Worm (Caenorhabditis elegans) whole organism, L1 larva: ENCODE results near the gene fbxa-98.
"Not testable (repeated sequence)": the region's sequence is repeated elsewhere in the genome, so short reads cannot be mapped to it uniquely, and the experiment has no call there.

Source experiments
- C34B4.2 ChIP-seq: sonication (generic microtip); optimal IDR thresholded peaks from 2 replicates; lab custom pipeline; 2017; ENCODE audit warnings: mild to moderate bottlenecking, missing genetic modification characterization, missing compliant biosample characterization
- F16B12.6 ChIP-seq: fragments of 150-350 bp; optimal IDR thresholded peaks from 2 replicates; lab custom pipeline; 2014; ENCODE audit warnings: missing biosample characterization, missing genetic modification characterization
- Y116A8C.19 ChIP-seq: sonication (generic microtip); optimal IDR thresholded peaks from 2 replicates; lab custom pipeline; 2016; ENCODE audit warnings: missing compliant biosample characterization, missing genetic modification characterization, borderline replicate concordance
- aha-1 ChIP-seq: fragments of 150-350 bp; optimal IDR thresholded peaks from 2 replicates; lab custom pipeline; 2014; ENCODE audit warnings: missing biosample characterization, missing genetic modification characterization
- aly-2 ChIP-seq: fragments of 150-350 bp; optimal IDR thresholded peaks from 2 replicates; lab custom pipeline; 2014; ENCODE audit warnings: missing biosample characterization, missing genetic modification characterization
- ama-1 ChIP-seq: fragments of 150-350 bp; optimal IDR thresholded peaks from 2 replicates; lab custom pipeline; 2014
- ceh-63 ChIP-seq: fragments of 200-800 bp; sonication (Bioruptor generic); optimal IDR thresholded peaks from 2 replicates; lab custom pipeline; 2018; ENCODE audit warnings: mild to moderate bottlenecking, missing genetic modification characterization, missing compliant biosample characterization
- ces-1 ChIP-seq: fragments of 150-350 bp; optimal IDR thresholded peaks from 2 replicates; lab custom pipeline; 2014; ENCODE audit warnings: missing biosample characterization, missing genetic modification reagents, missing genetic modification characterization
- dpl-1 ChIP-seq, 3 experiments: fragments of 150-350 bp in 2 of 3; sonication (generic microtip) in 1 of 3; optimal IDR thresholded peaks; 2 replicates each; lab custom pipeline; 2014 to 2017; ENCODE audit warnings: missing biosample characterization in 3 of 3, missing genetic modification characterization in 3 of 3, missing genetic modification reagents in 3 of 3
- dsc-1 ChIP-seq: sonication (generic microtip); optimal IDR thresholded peaks from 2 replicates; lab custom pipeline; 2016; ENCODE audit warnings: mild to moderate bottlenecking, missing genetic modification characterization, missing compliant biosample characterization
- egl-13 ChIP-seq: sonication (generic microtip); optimal IDR thresholded peaks from 2 replicates; lab custom pipeline; 2016; ENCODE audit warnings: missing genotype, missing genetic modification reagents, missing genetic modification characterization, missing compliant biosample characterization
- egl-27 ChIP-seq, 2 experiments: fragments of 150-350 bp in 1 of 2; sonication (generic microtip); optimal IDR thresholded peaks; 3 replicates each; lab custom pipeline; 2017 to 2018; ENCODE audit warnings: missing biosample characterization in 2 of 2, missing genetic modification characterization in 2 of 2, missing genetic modification reagents in 2 of 2
- elt-2 ChIP-seq: sonication (generic microtip); optimal IDR thresholded peaks from 2 replicates; lab custom pipeline; 2016; ENCODE audit warnings: missing genetic modification characterization, mild to moderate bottlenecking, inconsistent platforms, missing compliant biosample characterization, missing genetic modification reagents
- ets-5 ChIP-seq: fragments of 200-800 bp; sonication (Bioruptor generic); IDR thresholded peaks from 2 replicates; pipeline ENCODE4 v1.3.6; 2022; ENCODE audit warnings: missing genetic modification characterization, missing compliant biosample characterization
- fos-1 ChIP-seq: fragments of 150-350 bp; optimal IDR thresholded peaks from 2 replicates; lab custom pipeline; 2014; ENCODE audit warnings: missing biosample characterization, missing genetic modification characterization
- hpl-2 ChIP-seq: fragments of 150-350 bp; optimal IDR thresholded peaks from 2 replicates; lab custom pipeline; 2014; ENCODE audit warnings: missing biosample characterization, missing genetic modification reagents, missing genetic modification characterization
- isw-1 ChIP-seq: fragments of 200-800 bp; sonication (Bioruptor generic); IDR thresholded peaks from 2 replicates; pipeline ENCODE4 v1.3.6; 2022; ENCODE audit warnings: missing genetic modification characterization, missing compliant biosample characterization
- lin-14 ChIP-seq: fragments of 200-800 bp; sonication (Bioruptor generic); optimal IDR thresholded peaks from 2 replicates; lab custom pipeline; 2018; ENCODE audit warnings: mild to moderate bottlenecking, missing genetic modification characterization, moderate library complexity, missing compliant biosample characterization
- lin-35 ChIP-seq, 2 experiments: fragments of 150-350 bp; optimal IDR thresholded peaks; 2 replicates each; lab custom pipeline; 2014; ENCODE audit warnings: missing biosample characterization in 2 of 2, missing genetic modification characterization in 2 of 2, missing genetic modification reagents in 2 of 2
- lsy-2 ChIP-seq, 2 experiments: fragments of 150-350 bp; optimal IDR thresholded peaks; 2 replicates each; lab custom pipeline; 2014; ENCODE audit warnings: missing biosample characterization in 2 of 2, missing genetic modification characterization in 2 of 2
- mab-9 ChIP-seq: fragments of 200-800 bp; sonication (Bioruptor generic); IDR thresholded peaks from 2 replicates; pipeline ENCODE4 v1.3.6; 2022; ENCODE audit warnings: missing genetic modification reagents, missing genetic modification characterization, missing compliant biosample characterization
- mef-2 ChIP-seq: fragments of 150-350 bp; optimal IDR thresholded peaks from 2 replicates; lab custom pipeline; 2014; ENCODE audit warnings: missing biosample characterization, missing genetic modification characterization
- mep-1 ChIP-seq: fragments of 150-350 bp; optimal IDR thresholded peaks from 2 replicates; lab custom pipeline; 2014; ENCODE audit warnings: missing biosample characterization, missing genetic modification characterization
- nhr-12 ChIP-seq: sonication (generic microtip); optimal IDR thresholded peaks from 2 replicates; lab custom pipeline; 2017; ENCODE audit warnings: missing biosample characterization, missing genetic modification characterization
- nhr-237 ChIP-seq: fragments of 150-350 bp; optimal IDR thresholded peaks from 2 replicates; lab custom pipeline; 2014; ENCODE audit warnings: missing biosample characterization, missing genetic modification characterization
- nhr-28 ChIP-seq: fragments of 150-350 bp; optimal IDR thresholded peaks from 2 replicates; lab custom pipeline; 2014; ENCODE audit warnings: missing biosample characterization, missing genetic modification characterization
- nhr-76 ChIP-seq: sonication (generic microtip); optimal IDR thresholded peaks from 2 replicates; lab custom pipeline; 2017; ENCODE audit warnings: missing biosample characterization, missing genetic modification characterization
- nhr-77 ChIP-seq: fragments of 150-350 bp; optimal IDR thresholded peaks from 2 replicates; lab custom pipeline; 2014; ENCODE audit warnings: missing biosample characterization, missing genetic modification characterization
- snpc-4 ChIP-seq: fragments of 150-350 bp; optimal IDR thresholded peaks from 2 replicates; lab custom pipeline; 2014; ENCODE audit warnings: missing biosample characterization, missing genetic modification characterization
- snu-23 ChIP-seq: sonication (generic microtip); optimal IDR thresholded peaks from 2 replicates; lab custom pipeline; 2016; ENCODE audit warnings: missing genetic modification characterization, missing compliant biosample characterization
- sptf-1 ChIP-seq: fragments of 150-350 bp; optimal IDR thresholded peaks from 2 replicates; lab custom pipeline; 2014; ENCODE audit warnings: missing biosample characterization, missing genetic modification characterization
- sup-37 ChIP-seq: fragments of 200-800 bp; sonication (Bioruptor generic); optimal IDR thresholded peaks from 2 replicates; lab custom pipeline; 2018; ENCODE audit warnings: mild to moderate bottlenecking, missing genetic modification characterization, missing compliant biosample characterization
- unc-62 ChIP-seq: fragments of 150-350 bp; optimal IDR thresholded peaks from 2 replicates; lab custom pipeline; 2014; ENCODE audit warnings: missing biosample characterization, missing genetic modification reagents, missing genetic modification characterization
- unc-98 ChIP-seq: fragments of 200-800 bp; sonication (Bioruptor generic); IDR thresholded peaks from 2 replicates; pipeline ENCODE4 v1.3.6; 2022; ENCODE audit warnings: missing genetic modification characterization, missing compliant biosample characterization
- vab-15 ChIP-seq: sonication (generic microtip); optimal IDR thresholded peaks from 2 replicates; lab custom pipeline; 2017; ENCODE audit warnings: missing genotype, mild to moderate bottlenecking, missing genetic modification characterization, missing compliant biosample characterization
- ztf-11 ChIP-seq, 2 experiments: sonication (generic microtip); optimal IDR thresholded peaks; 2 replicates each; lab custom pipeline; 2016 to 2017; ENCODE audit warnings: missing genetic modification characterization in 2 of 2, missing biosample characterization in 1 of 2, missing compliant biosample characterization in 1 of 2

Gene fbxa-98

DNA sequence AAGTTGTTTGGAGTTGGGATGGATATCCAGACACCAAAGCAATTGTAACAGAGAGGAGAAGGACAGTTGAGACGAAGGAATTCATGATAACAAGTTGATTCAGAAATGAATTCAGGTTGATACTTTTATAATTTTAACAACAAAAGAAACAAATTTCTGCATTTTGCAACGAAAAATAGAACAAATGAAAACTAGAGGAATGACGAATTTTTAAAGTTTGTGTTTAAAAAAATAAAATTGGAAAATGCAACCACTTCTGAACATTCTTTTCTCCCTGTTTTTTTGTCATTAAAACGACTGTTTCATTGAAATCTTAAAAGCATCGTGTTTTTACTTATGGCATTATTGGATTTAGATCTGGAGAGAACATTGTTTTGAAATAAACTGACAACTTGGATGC, 29.4 kb downstream of the fbxa-98 start, which contains the start of gene Y45F10C.2:
Gene Y45F10C.2 (minus strand): TSS at position 101 of the 400 bp plus-strand sequence.
- not testable (repeated sequence) for TF ChIP-seq ceh-63 (GFP tag; lab: Kevin White, UChicago); dsc-1 (tag; lab: Kevin White, UChicago); snpc-4

ce11 chrIV:13664090-13664489, 30.9 kb downstream of the fbxa-98 start, which contains the start of gene Y45F10C.4:
Gene Y45F10C.4, minus strand, starts transcription at chrIV:13664190.
- no peak for TF ChIP-seq lin-35 (GFP tag; optimal IDR thresholded peaks at IDR 0.05; lab: Kevin White, UChicago)
- TF ChIP-seq egl-27 (tag; optimal IDR thresholded peaks at IDR 0.05; lab: Kevin White, UChicago): no peak
- no peak for TF ChIP-seq mef-2 (tag; lab: Kevin White, UChicago)
- no peak for TF ChIP-seq nhr-12

- TF ChIP-seq sptf-1 (tag; lab: Kevin White, UChicago): no peak
- no peak for TF ChIP-seq dsc-1 (tag; lab: Kevin White, UChicago)
- TF ChIP-seq elt-2 (tag; lab: Kevin White, UChicago): no peak
- no peak for TF ChIP-seq nhr-237
- no peak for TF ChIP-seq nhr-28 (tag; lab: Kevin White, UChicago)
- no peak for TF ChIP-seq sup-37 (GFP tag; lab: Kevin White, UChicago)
- TF ChIP-seq F16B12.6 (tag; lab: Kevin White, UChicago): no peak
- no peak for TF ChIP-seq dpl-1 (GFP tag; optimal IDR thresholded peaks at IDR 0.05; lab: Kevin White, UChicago)
- no peak for TF ChIP-seq ama-1 (lab: Kevin White, UChicago)
- no peak for TF ChIP-seq lin-14 (GFP tag; lab: Kevin White, UChicago)
These were observed 31.9 kb downstream of the fbxa-98 start for ce11 chrIV:13665073-13665472.

DNA sequence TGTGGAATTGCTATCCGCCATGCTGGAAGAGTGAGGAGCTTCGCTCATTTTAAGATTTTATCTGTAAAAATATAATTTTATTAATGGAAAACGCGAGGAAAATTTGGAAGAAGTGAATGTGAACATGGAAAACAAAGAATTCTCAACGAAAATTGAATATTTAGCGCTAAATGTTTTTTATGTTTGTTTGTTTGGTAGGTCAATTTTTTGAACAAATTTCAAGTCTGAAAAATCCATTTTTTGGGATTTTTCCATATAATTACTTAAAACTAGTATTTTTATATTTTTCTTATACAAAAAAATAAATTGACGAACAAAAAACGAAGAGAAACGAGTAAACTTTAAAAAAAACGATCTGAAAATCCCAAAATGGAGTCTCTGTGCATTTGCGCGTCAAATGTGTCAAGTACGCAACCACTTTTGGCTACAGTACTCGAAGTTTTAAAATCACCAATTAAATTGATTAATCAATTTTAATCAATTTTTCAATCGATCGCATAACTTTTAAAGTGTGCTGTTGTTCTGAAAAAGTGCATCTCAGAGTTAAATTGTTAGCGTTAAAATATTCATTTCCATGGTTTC, 33.7 kb downstream of the fbxa-98 start, which contains the start of gene fbxa-215:
Gene fbxa-215 (minus strand): TSS at position 61 of the 582 bp plus-strand sequence.
- TF ChIP-seq ztf-11 (tag; optimal IDR thresholded peaks at IDR 0.05; lab: Kevin White, UChicago): no peak
- TF ChIP-seq lin-35 (GFP tag; optimal IDR thresholded peaks at IDR 0.05; lab: Kevin White, UChicago): no peak
- TF ChIP-seq ceh-63 (GFP tag; lab: Kevin White, UChicago): no peak
- TF ChIP-seq unc-98 (GFP tag; lab: Robert Waterston, UW): no peak
- no peak for TF ChIP-seq elt-2 (tag; lab: Kevin White, UChicago)
- TF ChIP-seq lsy-2 (tag; optimal IDR thresholded peaks at IDR 0.05; lab: Kevin White, UChicago): no peak
- TF ChIP-seq nhr-76: no peak
- no peak for TF ChIP-seq unc-62 (GFP tag; lab: Kevin White, UChicago)
- TF ChIP-seq isw-1 (GFP tag; lab: Robert Waterston, UW): no peak
- no peak for TF ChIP-seq C34B4.2 (tag; lab: Kevin White, UChicago)
- TF ChIP-seq mab-9 (GFP tag; lab: Robert Waterston, UW): no peak
- no peak for TF ChIP-seq fos-1 (tag; lab: Kevin White, UChicago)
- TF ChIP-seq aha-1 (tag; lab: Kevin White, UChicago): no peak
- TF ChIP-seq mep-1 (tag; lab: Kevin White, UChicago): no peak
- no peak for TF ChIP-seq egl-13 (tag; lab: Kevin White, UChicago)
- TF ChIP-seq snu-23 (GFP tag; lab: Kevin White, UChicago): no peak
- TF ChIP-seq ets-5 (GFP tag; lab: Robert Waterston, UW): no peak
- TF ChIP-seq nhr-12: no peak
- no peak for TF ChIP-seq sup-37 (GFP tag; lab: Kevin White, UChicago)

- TF ChIP-seq ets-5 (GFP tag; lab: Robert Waterston, UW) (no peak), ces-1 (GFP tag; lab: Kevin White, UChicago) (no peak), dpl-1 (GFP tag; optimal IDR thresholded peaks at IDR 0.05; lab: Kevin White, UChicago) (no peak), lsy-2 (tag; optimal IDR thresholded peaks at IDR 0.05; lab: Kevin White, UChicago) (no peak), nhr-76 (no peak), Y116A8C.19 (tag; lab: Kevin White, UChicago) (no peak), nhr-77 (tag; lab: Kevin White, UChicago) (no peak), nhr-12 (no peak), hpl-2 (GFP tag; lab: Kevin White, UChicago) (no peak), mef-2 (tag; lab: Kevin White, UChicago) (no peak), vab-15 (tag; lab: Kevin White, UChicago) (no peak), aly-2 (tag; lab: Kevin White, UChicago) (no peak)
These were observed 40.3 kb downstream of the fbxa-98 start, which contains the start of gene oac-48 for ce11 chrIV:13673504-13673903. Gene oac-48, plus strand, starts transcription at chrIV:13673804.
